Fruit fly (Drosophila melanogaster) whole organism, embryonic: Measurements from ENCODE around the gene Sptr.
A peak's percentile ranks its signal among the peaks of the same experiment; 100 is the strongest.

Source experiments
- Antp ChIP-seq: fragments of 200-800 bp; sonication (Bioruptor generic); optimal IDR thresholded peaks from 3 replicates; lab custom pipeline; 2016; ENCODE audit warnings: missing biosample characterization, missing genetic modification characterization
- Bteb2 ChIP-seq: fragments of 200-800 bp; sonication (Bioruptor generic); optimal IDR thresholded peaks from 2 replicates; lab custom pipeline; 2016; ENCODE audit warnings: missing biosample characterization, missing genetic modification characterization
- C15 ChIP-seq: fragments of 200-800 bp; sonication (Bioruptor generic); IDR thresholded peaks from 3 replicates; pipeline ENCODE4 v1.3.6; 2022; ENCODE audit warnings: missing biosample characterization, missing genetic modification characterization
- CG12104 ChIP-seq: fragments of 200-800 bp; sonication (Bioruptor generic); optimal IDR thresholded peaks from 3 replicates; lab custom pipeline; 2016; ENCODE audit warnings: missing biosample characterization, missing genetic modification characterization
- CG14860 ChIP-seq: fragments of 200-800 bp; sonication (Bioruptor generic); IDR thresholded peaks from 3 replicates; pipeline ENCODE4 v1.3.6; 2022; ENCODE audit warnings: missing biosample characterization, missing genetic modification characterization; ENCODE audit not compliant: partially characterized antibody
- CG15696 ChIP-seq: fragments of 200-800 bp; sonication (Bioruptor generic); optimal IDR thresholded peaks from 2 replicates; lab custom pipeline; 2019; ENCODE audit warnings: missing biosample characterization, mild to moderate bottlenecking, missing genetic modification characterization, moderate library complexity
- CG16813 ChIP-seq: fragments of 200-800 bp; sonication (Bioruptor generic); IDR thresholded peaks from 3 replicates; pipeline ENCODE4 v1.3.6; 2022; ENCODE audit warnings: missing biosample characterization, missing genetic modification characterization; ENCODE audit not compliant: partially characterized antibody
- CG17829 ChIP-seq: fragments of 200-800 bp; optimal IDR thresholded peaks from 2 replicates; lab custom pipeline; 2019; ENCODE audit warnings: missing biosample characterization, mild to moderate bottlenecking, missing genetic modification characterization, moderate library complexity
- CG18599 ChIP-seq: fragments of 200-800 bp; sonication (Bioruptor generic); optimal IDR thresholded peaks from 3 replicates; lab custom pipeline; 2017; ENCODE audit warnings: missing biosample characterization, missing genetic modification characterization, mild to moderate bottlenecking, moderate library complexity, missing genetic modification reagents
- CG33213 ChIP-seq: fragments of 200-800 bp; sonication (Bioruptor generic); optimal IDR thresholded peaks from 3 replicates; lab custom pipeline; 2016; ENCODE audit warnings: missing biosample characterization, missing genetic modification characterization
- CG3847 ChIP-seq: fragments of 200-800 bp; sonication (Bioruptor generic); IDR thresholded peaks from 2 replicates; pipeline ENCODE4 v1.3.6; 2022; ENCODE audit warnings: missing biosample characterization, missing genetic modification characterization
- CG42726 ChIP-seq: fragments of 200-800 bp; sonication (Bioruptor generic); IDR thresholded peaks from 2 replicates; pipeline ENCODE4 v1.3.6; 2022; ENCODE audit warnings: missing biosample characterization, missing genetic modification characterization; ENCODE audit not compliant: partially characterized antibody
- CG4282 ChIP-seq: fragments of 200-800 bp; sonication (Bioruptor generic); optimal IDR thresholded peaks from 2 replicates; lab custom pipeline; 2016; ENCODE audit warnings: missing biosample characterization, missing genetic modification characterization
- CG6791 ChIP-seq: fragments of 200-800 bp; sonication (Bioruptor generic); IDR thresholded peaks from 3 replicates; pipeline ENCODE4 v1.3.6; 2022; ENCODE audit warnings: missing biosample characterization, missing genetic modification characterization; ENCODE audit not compliant: partially characterized antibody
- CG6854 ChIP-seq: fragments of 200-800 bp; sonication (Bioruptor generic); optimal IDR thresholded peaks from 3 replicates; lab custom pipeline; 2017; ENCODE audit warnings: missing biosample characterization, mild to moderate bottlenecking, missing genetic modification characterization
- CG7372 ChIP-seq: fragments of 200-800 bp; sonication (Bioruptor generic); IDR thresholded peaks from 2 replicates; pipeline ENCODE4 v1.3.6; 2022; ENCODE audit warnings: missing biosample characterization, missing genetic modification characterization
- CG8089 ChIP-seq: fragments of 200-800 bp; sonication (Bioruptor generic); optimal IDR thresholded peaks from 3 replicates; lab custom pipeline; 2016; ENCODE audit warnings: missing biosample characterization, missing genetic modification characterization
- CG8388 ChIP-seq: fragments of 200-800 bp; sonication (Bioruptor generic); optimal IDR thresholded peaks from 2 replicates; lab custom pipeline; 2019; ENCODE audit warnings: missing biosample characterization, mild to moderate bottlenecking, missing genetic modification characterization, moderate library complexity
- CG9817 ChIP-seq: fragments of 200-800 bp; sonication (Bioruptor generic); optimal IDR thresholded peaks from 2 replicates; lab custom pipeline; 2018; ENCODE audit warnings: missing biosample characterization, mild to moderate bottlenecking, missing genetic modification characterization, moderate library complexity
- Doc3 ChIP-seq: fragments of 200-800 bp; sonication (Bioruptor generic); IDR thresholded peaks from 3 replicates; pipeline ENCODE4 v1.3.6; 2022; ENCODE audit warnings: missing biosample characterization, missing genetic modification characterization; ENCODE audit not compliant: partially characterized antibody
- E2f1 ChIP-seq: fragments of 200-800 bp; sonication (Bioruptor generic); IDR thresholded peaks from 2 replicates; pipeline ENCODE4 v1.3.6; 2022; ENCODE audit warnings: missing biosample characterization, missing genetic modification characterization
- ERR ChIP-seq: fragments of 200-800 bp; sonication (Bioruptor generic); optimal IDR thresholded peaks from 2 replicates; lab custom pipeline; 2016; ENCODE audit warnings: missing biosample characterization, missing genetic modification characterization
- HHEX ChIP-seq: fragments of 200-800 bp; sonication (Bioruptor generic); optimal IDR thresholded peaks from 3 replicates; lab custom pipeline; 2017; ENCODE audit warnings: missing biosample characterization, mild to moderate bottlenecking, missing genetic modification characterization, missing genetic modification reagents
- Jarid2 ChIP-seq: fragments of 200-800 bp; sonication (Bioruptor generic); optimal IDR thresholded peaks from 3 replicates; lab custom pipeline; 2017; ENCODE audit warnings: mild to moderate bottlenecking, missing biosample characterization, missing genetic modification reagents, missing genetic modification characterization
- Lpt ChIP-seq: fragments of >200 bp; optimal IDR thresholded peaks from 2 replicates; lab custom pipeline; 2018; ENCODE audit warnings: missing biosample characterization, missing genetic modification characterization
- ac ChIP-seq: fragments of 200-800 bp; sonication (Bioruptor generic); optimal IDR thresholded peaks from 3 replicates; lab custom pipeline; 2017; ENCODE audit warnings: missing biosample characterization, mild to moderate bottlenecking, missing genetic modification characterization
- amos ChIP-seq: fragments of 200-800 bp; sonication (Bioruptor generic); IDR thresholded peaks from 2 replicates; pipeline ENCODE4 v1.3.6; 2022; ENCODE audit warnings: missing biosample characterization, missing genetic modification characterization; ENCODE audit not compliant: partially characterized antibody
- chn ChIP-seq: fragments of 200-800 bp; sonication (Bioruptor generic); optimal IDR thresholded peaks from 2 replicates; lab custom pipeline; 2016; ENCODE audit warnings: missing biosample characterization, missing genetic modification characterization
- crc ChIP-seq: fragments of 200-800 bp; sonication (Bioruptor generic); optimal IDR thresholded peaks from 2 replicates; lab custom pipeline; 2016; ENCODE audit warnings: missing biosample characterization, missing genetic modification characterization
- crol ChIP-seq: fragments of 200-800 bp; sonication (Bioruptor generic); IDR thresholded peaks from 2 replicates; pipeline ENCODE4 v1.3.6; 2022; ENCODE audit warnings: missing biosample characterization, missing genetic modification characterization
- dan ChIP-seq: fragments of 200-800 bp; sonication (Bioruptor generic); IDR thresholded peaks from 2 replicates; pipeline ENCODE4 v1.3.6; 2022; ENCODE audit warnings: missing biosample characterization, missing genetic modification characterization
- disco-r ChIP-seq: fragments of 200-800 bp; sonication (Bioruptor generic); optimal IDR thresholded peaks from 2 replicates; lab custom pipeline; 2016; ENCODE audit warnings: missing biosample characterization, missing genetic modification characterization
- ftz-f1 ChIP-seq: fragments of 200-800 bp; sonication (Bioruptor generic); optimal IDR thresholded peaks from 2 replicates; lab custom pipeline; 2016; ENCODE audit warnings: missing biosample characterization, missing genetic modification characterization
- hb ChIP-seq: fragments of 200-800 bp; sonication (Bioruptor generic); IDR thresholded peaks from 3 replicates; pipeline ENCODE4 v1.3.6; 2022; ENCODE audit warnings: missing biosample characterization, missing genetic modification characterization; ENCODE audit not compliant: partially characterized antibody
- jing ChIP-seq: fragments of 200-800 bp; sonication (Bioruptor generic); optimal IDR thresholded peaks from 2 replicates; lab custom pipeline; 2018; ENCODE audit warnings: missing biosample characterization, mild to moderate bottlenecking, missing genetic modification characterization
- kay ChIP-seq: fragments of 200-800 bp; sonication (Bioruptor generic); optimal IDR thresholded peaks from 2 replicates; lab custom pipeline; 2016; ENCODE audit warnings: missing biosample characterization, missing genetic modification characterization
- kni ChIP-seq: fragments of 200-800 bp; sonication (Bioruptor generic); optimal IDR thresholded peaks from 3 replicates; lab custom pipeline; 2017; ENCODE audit warnings: mild to moderate bottlenecking, missing biosample characterization, missing genetic modification reagents, missing genetic modification characterization
- lab ChIP-seq: fragments of 200-800 bp; sonication (Bioruptor generic); optimal IDR thresholded peaks from 3 replicates; lab custom pipeline; 2017; ENCODE audit warnings: missing biosample characterization, missing genetic modification characterization, mild to moderate bottlenecking, moderate library complexity, missing genetic modification reagents
- mld ChIP-seq: fragments of 200-800 bp; sonication (Bioruptor generic); IDR thresholded peaks from 3 replicates; pipeline ENCODE4 v1.3.6; 2022; ENCODE audit warnings: missing biosample characterization, missing genetic modification characterization; ENCODE audit not compliant: partially characterized antibody
- nerfin-1 ChIP-seq: fragments of 200-800 bp; sonication (Bioruptor generic); optimal IDR thresholded peaks from 3 replicates; lab custom pipeline; 2019; ENCODE audit warnings: missing biosample characterization, mild to moderate bottlenecking, missing genetic modification characterization, moderate library complexity
- nerfin-2 ChIP-seq: fragments of 200-800 bp; sonication (Bioruptor generic); IDR thresholded peaks from 2 replicates; pipeline ENCODE4 v1.3.6; 2022; ENCODE audit warnings: missing biosample characterization, missing genetic modification characterization; ENCODE audit not compliant: partially characterized antibody
- org-1 ChIP-seq: fragments of 200-800 bp; sonication (Bioruptor generic); optimal IDR thresholded peaks from 2 replicates; lab custom pipeline; 2017; ENCODE audit warnings: missing biosample characterization, missing genetic modification characterization
- pan ChIP-seq, 4 experiments: fragments of >200 bp in 3 of 4; fragments of 200-800 bp in 1 of 4; sonication (Bioruptor generic) in 1 of 4; optimal IDR thresholded peaks in 3 of 4; IDR thresholded peaks in 1 of 4; 2 replicates each; pipeline versions ENCODE4 v1.3.6 to Lab custom; 2017 to 2022; ENCODE audit warnings: missing biosample characterization in 2 of 4, missing genetic modification characterization in 2 of 4, mixed read lengths in 1 of 4
- pnt ChIP-seq: fragments of 200-800 bp; sonication (Bioruptor generic); optimal IDR thresholded peaks from 3 replicates; lab custom pipeline; 2016; ENCODE audit warnings: missing biosample characterization, missing genetic modification characterization
- sima ChIP-seq: fragments of 200-800 bp; sonication (Bioruptor generic); optimal IDR thresholded peaks from 2 replicates; lab custom pipeline; 2016; ENCODE audit warnings: missing biosample characterization, missing genetic modification characterization
- sug ChIP-seq: fragments of 200-800 bp; optimal IDR thresholded peaks from 2 replicates; lab custom pipeline; 2019; ENCODE audit warnings: missing biosample characterization, mild to moderate bottlenecking, missing genetic modification characterization, moderate library complexity
- toy ChIP-seq: fragments of 200-800 bp; sonication (Bioruptor generic); IDR thresholded peaks from 2 replicates; pipeline ENCODE4 v1.3.6; 2022; ENCODE audit warnings: missing biosample characterization, missing genetic modification characterization
- tx ChIP-seq: fragments of 200-800 bp; sonication (Bioruptor generic); optimal IDR thresholded peaks from 2 replicates; lab custom pipeline; 2016; ENCODE audit warnings: missing biosample characterization, missing genetic modification characterization
- wek ChIP-seq: fragments of 200-800 bp; sonication (Bioruptor generic); optimal IDR thresholded peaks from 3 replicates; lab custom pipeline; 2018; ENCODE audit warnings: missing biosample characterization, mild to moderate bottlenecking, missing genetic modification characterization, moderate library complexity
- yki ChIP-seq: fragments of >200 bp; optimal IDR thresholded peaks from 3 replicates; lab custom pipeline; 2018

Gene Sptr

dm6 chrX:8455019-8455555 lies 9.2 kb downstream of the Sptr start, which contains the start of gene org-1 (continued):
- TF ChIP-seq kni, result peak; percentile 82
- TF ChIP-seq CG12104 (GFP tag; lab: Kevin White, UChicago), result peak; percentile 82
- peak; percentile 97 for TF ChIP-seq CG3847 (GFP tag; lab: Robert Waterston, UW)
- TF ChIP-seq pan (optimal IDR thresholded peaks at IDR 0.05; lab: Kevin White, UChicago), result no peak
- peak in 1 of 2 experiments; percentile 97 for TF ChIP-seq pan (GFP tag; optimal IDR thresholded peaks at IDR 0.05 in 1 of 2, IDR thresholded peaks at IDR 0.05 in 1 of 2)
- peak; percentile 92 for TF ChIP-seq pnt
- peak; percentile 93 for TF ChIP-seq nerfin-1
- peak; percentile 98 for TF ChIP-seq CG7372 (GFP tag; lab: Robert Waterston, UW)
- peak; percentile 95 for TF ChIP-seq toy (GFP tag; lab: Robert Waterston, UW)
- TF ChIP-seq CG9817 (tag; lab: Kevin White, UChicago), result peak; percentile 96
- TF ChIP-seq tx, result peak; percentile 72
- no peak for TF ChIP-seq yki (lab: Kevin White, UChicago)
- peak; percentile 10 for TF ChIP-seq sima (GFP tag; lab: Kevin White, UChicago)
- TF ChIP-seq kay (GFP tag; lab: Kevin White, UChicago), result peak; percentile 85
- peak; percentile 97 for TF ChIP-seq CG17829 (tag; lab: Kevin White, UChicago)
- no peak for TF ChIP-seq ftz-f1 (GFP tag; lab: Kevin White, UChicago)
- TF ChIP-seq E2f1 (GFP tag; lab: Robert Waterston, UW), result peak; percentile 97
- TF ChIP-seq Lpt (GFP tag; lab: Kevin White, UChicago), result no peak
- TF ChIP-seq sug (tag; lab: Kevin White, UChicago), result peak; percentile 87
- peak; percentile 92 for TF ChIP-seq org-1 (GFP tag; lab: Kevin White, UChicago)
- TF ChIP-seq ac (GFP tag; lab: Kevin White, UChicago), result peak; percentile 93
- TF ChIP-seq CG15696 (tag; lab: Kevin White, UChicago), result peak; percentile 98
- peak; percentile 82 for TF ChIP-seq CG6854
- TF ChIP-seq CG42726, result 0 out of 2 replicates have a peak, but pooled peaks have one; percentile 13
- TF ChIP-seq CG8388 (GFP tag; lab: Kevin White, UChicago), result peak; percentile 95
- TF ChIP-seq dan, result peak; percentile 98
- peak; percentile 64 for TF ChIP-seq CG33213 (GFP tag; lab: Kevin White, UChicago)
- peak; percentile 58 for TF ChIP-seq ERR (GFP tag; lab: Kevin White, UChicago)
- TF ChIP-seq CG6791, result no peak
- TF ChIP-seq hb (GFP tag; lab: Robert Waterston, UW), result no peak
- peak; percentile 65 for TF ChIP-seq disco-r
- peak; percentile 88 for TF ChIP-seq jing (GFP tag; lab: Kevin White, UChicago)
- peak; percentile 94 for TF ChIP-seq lab
- peak; percentile 84 for TF ChIP-seq Antp (GFP tag; lab: Kevin White, UChicago)

dm6 chrX:8452163-8452562 lies 12.1 kb downstream of the Sptr start:
- TF ChIP-seq CG4282 (GFP tag; lab: Kevin White, UChicago) (no peak), wek (GFP tag; lab: Kevin White, UChicago) (no peak), C15 (GFP tag; lab: Robert Waterston, UW) (no peak), CG33213 (GFP tag; lab: Kevin White, UChicago) (no peak), CG18599 (GFP tag; lab: Kevin White, UChicago) (no peak), chn (GFP tag; lab: Kevin White, UChicago) (no peak), Doc3 (GFP tag; lab: Robert Waterston, UW) (peak; percentile 88), CG14860 (peak; percentile 100), kni (no peak), CG8089 (GFP tag; lab: Kevin White, UChicago) (no peak), crc (GFP tag; lab: Kevin White, UChicago) (no peak), Jarid2 (GFP tag; lab: Kevin White, UChicago) (no peak), crol (GFP tag; lab: Robert Waterston, UW) (no peak), amos (GFP tag; lab: Robert Waterston, UW) (peak; percentile 81), nerfin-2 (peak; percentile 100), HHEX (GFP tag; lab: Kevin White, UChicago) (no peak), toy (GFP tag; lab: Robert Waterston, UW) (no peak), mld (GFP tag; lab: Robert Waterston, UW) (peak; percentile 100), CG16813 (GFP tag; lab: Robert Waterston, UW) (peak; percentile 99), Bteb2 (GFP tag; lab: Kevin White, UChicago) (no peak)
